Worm (Caenorhabditis elegans): ENCODE data around the gene pqm-1.

pqm-1 gene

DNA sequence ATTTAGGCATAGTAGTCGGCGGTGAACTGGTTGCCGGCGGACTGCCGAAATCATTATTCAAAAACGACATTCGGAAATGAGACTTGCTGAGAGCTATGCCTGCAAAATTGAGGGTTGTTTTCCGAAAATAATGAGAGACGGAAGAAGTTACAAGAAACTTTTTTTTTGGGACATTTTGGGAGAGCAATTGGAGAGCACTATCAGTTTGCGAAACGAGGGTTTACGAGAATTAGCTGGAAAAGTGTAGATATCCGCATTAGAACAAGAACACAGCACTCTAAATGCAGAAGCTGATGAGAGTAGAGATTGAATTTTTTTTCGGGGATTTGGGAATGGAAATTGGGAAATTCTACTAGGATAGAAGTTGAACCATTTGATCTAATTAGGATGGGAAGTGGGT is at the start of gene pqm-1:
Gene pqm-1 (minus strand): TSS at position 101 of the 400 bp plus-strand sequence.
- no peak for TF ChIP-seq cog-1 (tag; optimal IDR thresholded peaks at IDR 0.05)
- no peak for TF ChIP-seq T22C8.4 (GFP tag; IDR thresholded peaks at IDR 0.05)
- no peak for TF ChIP-seq ref-1 (GFP tag; conservative IDR thresholded peaks at IDR 0.05)
- no peak for TF ChIP-seq ztf-29 (GFP tag; IDR thresholded peaks at IDR 0.05)
- TF ChIP-seq tab-1 (GFP tag; IDR thresholded peaks at IDR 0.05), result no peak
- TF ChIP-seq ztf-23 (GFP tag; IDR thresholded peaks at IDR 0.05), result no peak

ce11 chrII:11200234-11200755 is 47.9 kb upstream of the pqm-1 start:
- no peak for TF ChIP-seq tab-1 (GFP tag; IDR thresholded peaks at IDR 0.05)
- no peak for TF ChIP-seq T22C8.4 (GFP tag; IDR thresholded peaks at IDR 0.05)
- TF ChIP-seq med-1 (GFP tag; optimal IDR thresholded peaks at IDR 0.05; ENCODE audit: insufficient read depth), result no peak
- TF ChIP-seq ref-1 (GFP tag; conservative IDR thresholded peaks at IDR 0.05), result no peak
- TF ChIP-seq flt-1 (GFP tag; IDR thresholded peaks at IDR 0.05), result no peak

- TF ChIP-seq flt-1 (GFP tag; IDR thresholded peaks at IDR 0.05), result no peak
- TF ChIP-seq T22C8.4 (GFP tag; IDR thresholded peaks at IDR 0.05), result no peak
- TF ChIP-seq ztf-29 (GFP tag; IDR thresholded peaks at IDR 0.05), result no peak
- TF ChIP-seq med-1 (GFP tag; optimal IDR thresholded peaks at IDR 0.05; ENCODE audit: insufficient read depth), result no peak
- no peak for TF ChIP-seq ztf-23 (GFP tag; IDR thresholded peaks at IDR 0.05)
- TF ChIP-seq ref-1 (GFP tag; conservative IDR thresholded peaks at IDR 0.05), result no peak
- TF ChIP-seq klf-2 (GFP tag; conservative IDR thresholded peaks at IDR 0.05), result no peak
These were observed 41.1 kb upstream of the pqm-1 start for ce11 chrII:11193523-11193922.

ce11 chrII:11192488-11192887 is 40.1 kb upstream of the pqm-1 start:
- TF ChIP-seq flt-1 (GFP tag; IDR thresholded peaks at IDR 0.05) (no peak), cog-1 (tag; optimal IDR thresholded peaks at IDR 0.05) (no peak), med-1 (GFP tag; optimal IDR thresholded peaks at IDR 0.05; ENCODE audit: insufficient read depth) (no peak), ref-1 (GFP tag; conservative IDR thresholded peaks at IDR 0.05) (no peak), T22C8.4 (GFP tag; IDR thresholded peaks at IDR 0.05) (no peak)

DNA sequence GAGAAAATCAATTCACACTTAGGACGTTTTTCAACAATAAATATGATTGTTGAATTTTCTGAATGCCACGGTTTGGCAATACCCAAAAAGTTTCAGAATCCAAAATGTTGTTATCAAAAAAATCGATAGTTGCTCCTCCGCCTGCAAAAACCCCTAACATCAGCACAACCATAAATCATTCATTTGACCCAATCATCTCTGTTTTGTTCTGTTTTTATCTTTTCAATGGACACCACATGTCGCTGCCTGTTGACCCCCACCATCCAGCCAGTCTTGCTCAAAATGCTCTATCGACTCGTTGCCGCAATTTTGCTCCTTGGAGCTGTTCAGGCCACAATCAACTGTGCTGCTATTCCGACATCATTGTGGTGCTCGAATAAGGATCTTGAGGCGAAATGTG is 35.6 kb upstream of the pqm-1 start, which contains the start of gene F37H8.5:
Gene F37H8.5 (plus strand): TSS at position 181 of the 400 bp plus-strand sequence.
- TF ChIP-seq T22C8.4 (GFP tag; IDR thresholded peaks at IDR 0.05), result no peak
- TF ChIP-seq tab-1 (GFP tag; IDR thresholded peaks at IDR 0.05), result no peak
- TF ChIP-seq cog-1 (tag; optimal IDR thresholded peaks at IDR 0.05), result no peak
- TF ChIP-seq med-1 (GFP tag; optimal IDR thresholded peaks at IDR 0.05; ENCODE audit: insufficient read depth), result no peak
- no peak for TF ChIP-seq ztf-23 (GFP tag; IDR thresholded peaks at IDR 0.05)
- no peak for TF ChIP-seq flt-1 (GFP tag; IDR thresholded peaks at IDR 0.05)
- no peak for TF ChIP-seq ztf-29 (GFP tag; IDR thresholded peaks at IDR 0.05)
- no peak for TF ChIP-seq klf-2 (GFP tag; conservative IDR thresholded peaks at IDR 0.05)
- no peak for TF ChIP-seq ref-1 (GFP tag; conservative IDR thresholded peaks at IDR 0.05)

ce11 chrII:11185728-11186127 is 33.3 kb upstream of the pqm-1 start, which contains the start of gene sfxn-1.2:
sfxn-1.2 (plus strand) TSS chrII:11186028.
- TF ChIP-seq T22C8.4 (GFP tag; IDR thresholded peaks at IDR 0.05), result no peak
- no peak for TF ChIP-seq ztf-29 (GFP tag; IDR thresholded peaks at IDR 0.05)
- no peak for TF ChIP-seq cog-1 (tag; optimal IDR thresholded peaks at IDR 0.05)
- no peak for TF ChIP-seq ref-1 (GFP tag; conservative IDR thresholded peaks at IDR 0.05)
- TF ChIP-seq ztf-23 (GFP tag; IDR thresholded peaks at IDR 0.05), result no peak
- no peak for TF ChIP-seq tab-1 (GFP tag; IDR thresholded peaks at IDR 0.05)
- TF ChIP-seq flt-1 (GFP tag; IDR thresholded peaks at IDR 0.05), result no peak
- no peak for TF ChIP-seq med-1 (GFP tag; optimal IDR thresholded peaks at IDR 0.05; ENCODE audit: insufficient read depth)
- no peak for TF ChIP-seq klf-2 (GFP tag; conservative IDR thresholded peaks at IDR 0.05)

- TF ChIP-seq T22C8.4 (GFP tag; IDR thresholded peaks at IDR 0.05) (peak; percentile 51; the same call in 1 of the 2 replicates), med-1 (GFP tag; optimal IDR thresholded peaks at IDR 0.05; ENCODE audit: insufficient read depth) (no peak), ztf-29 (GFP tag; IDR thresholded peaks at IDR 0.05) (no peak), cog-1 (tag; optimal IDR thresholded peaks at IDR 0.05) (no peak), klf-2 (GFP tag; conservative IDR thresholded peaks at IDR 0.05) (0 out of 2 replicates have a peak, but pooled peaks have one; percentile 24), tab-1 (GFP tag; IDR thresholded peaks at IDR 0.05) (no peak)
These were observed 32.5 kb upstream of the pqm-1 start, which contains the start of gene lir-3 for ce11 chrII:11184757-11185341. lir-3 (minus strand) TSS chrII:11184807.

ce11 chrII:11181250-11181704 is 28.9 kb upstream of the pqm-1 start, which contains the start of gene bigr-1:
bigr-1 (plus strand) TSS chrII:11181654.
- TF ChIP-seq ztf-29 (GFP tag; IDR thresholded peaks at IDR 0.05) (no peak), flt-1 (GFP tag; IDR thresholded peaks at IDR 0.05) (no peak), T22C8.4 (GFP tag; IDR thresholded peaks at IDR 0.05) (no peak), med-1 (GFP tag; optimal IDR thresholded peaks at IDR 0.05; ENCODE audit: insufficient read depth) (no peak), ref-1 (GFP tag; conservative IDR thresholded peaks at IDR 0.05) (no peak), cog-1 (tag; optimal IDR thresholded peaks at IDR 0.05) (no peak), klf-2 (GFP tag; conservative IDR thresholded peaks at IDR 0.05) (no peak), tab-1 (GFP tag; IDR thresholded peaks at IDR 0.05) (no peak), ztf-23 (GFP tag; IDR thresholded peaks at IDR 0.05) (no peak)

DNA sequence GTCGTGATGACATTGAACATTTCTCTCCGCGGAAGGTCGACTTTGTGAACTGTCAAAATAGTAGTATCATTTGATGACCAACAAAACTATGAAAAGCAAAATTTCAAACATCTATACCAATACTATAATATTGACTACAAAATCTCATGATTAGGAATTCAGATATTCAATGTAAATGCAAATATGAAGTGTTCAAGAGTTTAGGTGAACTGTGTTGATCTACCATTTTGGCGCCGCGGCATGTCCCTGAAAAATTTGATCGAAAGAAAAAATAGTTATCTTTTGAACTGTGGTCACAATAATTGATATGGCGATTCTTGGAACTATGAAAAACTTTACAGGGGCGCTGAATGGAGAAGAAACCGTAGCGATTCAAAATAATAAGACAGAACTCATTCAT is 26.3 kb upstream of the pqm-1 start:
- TF ChIP-seq ref-1 (GFP tag; conservative IDR thresholded peaks at IDR 0.05) (no peak), ztf-23 (GFP tag; IDR thresholded peaks at IDR 0.05) (no peak), tab-1 (GFP tag; IDR thresholded peaks at IDR 0.05) (no peak), cog-1 (tag; optimal IDR thresholded peaks at IDR 0.05) (no peak), T22C8.4 (GFP tag; IDR thresholded peaks at IDR 0.05) (no peak), ztf-29 (GFP tag; IDR thresholded peaks at IDR 0.05) (no peak), med-1 (GFP tag; optimal IDR thresholded peaks at IDR 0.05; ENCODE audit: insufficient read depth) (no peak)

DNA sequence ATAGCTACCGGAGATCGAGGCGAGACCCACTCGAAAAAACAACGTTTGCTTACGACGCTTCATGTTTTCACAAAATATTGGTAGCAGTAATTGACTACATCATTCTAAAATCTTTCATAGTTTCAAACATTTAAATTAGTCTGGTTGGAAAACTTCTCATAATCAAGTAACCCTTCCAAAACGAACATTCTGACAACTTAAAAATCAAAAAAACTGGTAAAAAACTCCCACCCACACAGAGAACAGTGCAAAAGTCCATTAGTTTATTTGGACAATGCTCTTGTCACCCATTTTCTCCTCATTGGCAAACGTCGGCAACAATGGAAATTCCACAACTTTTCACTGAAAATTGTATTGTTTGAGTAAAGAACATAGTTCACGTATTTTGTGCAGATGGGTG is 25.0 kb upstream of the pqm-1 start, which contains the start of gene F37H8.6:
Gene F37H8.6 (minus strand): TSS at position 101 of the 400 bp plus-strand sequence.
- TF ChIP-seq ztf-29 (GFP tag; IDR thresholded peaks at IDR 0.05), result no peak
- no peak for TF ChIP-seq med-1 (GFP tag; optimal IDR thresholded peaks at IDR 0.05; ENCODE audit: insufficient read depth)
- no peak for TF ChIP-seq cog-1 (tag; optimal IDR thresholded peaks at IDR 0.05)
- no peak for TF ChIP-seq ztf-23 (GFP tag; IDR thresholded peaks at IDR 0.05)
- TF ChIP-seq ref-1 (GFP tag; conservative IDR thresholded peaks at IDR 0.05), result no peak
- TF ChIP-seq T22C8.4 (GFP tag; IDR thresholded peaks at IDR 0.05), result no peak
- TF ChIP-seq flt-1 (GFP tag; IDR thresholded peaks at IDR 0.05), result no peak
- TF ChIP-seq tab-1 (GFP tag; IDR thresholded peaks at IDR 0.05), result no peak
- TF ChIP-seq klf-2 (GFP tag; conservative IDR thresholded peaks at IDR 0.05), result no peak

Data from whole organism, midembryonic.